Fruit fly (Drosophila melanogaster): ENCODE results near the gene CG3587.

dm6 chrX:1989981-1990380, 49.9 kb downstream of the CG3587 start:
- TF ChIP-seq CG9948 (tag; optimal IDR thresholded peaks at IDR 0.05) = no peak
- TF ChIP-seq CG15710 (tag; optimal IDR thresholded peaks at IDR 0.05) = no peak
- TF ChIP-seq D1 (tag; optimal IDR thresholded peaks at IDR 0.05) = no peak
- TF ChIP-seq CG14655 (GFP tag; optimal IDR thresholded peaks at IDR 0.05) = no peak
- no peak for TF ChIP-seq CG32121 (GFP tag; IDR thresholded peaks at IDR 0.05)

Measured in whole organism, pupa.